Worm (Caenorhabditis elegans): Measurements from ENCODE around the gene clec-58.
A peak's percentile ranks its signal among the peaks of the same experiment; 100 is the strongest.

clec-58 gene

ce11 chrII:10445738-10446137 lies 30.2 kb downstream of the clec-58 start (continued):
- TF ChIP-seq sdz-38 (tag; optimal IDR thresholded peaks at IDR 0.05) = no peak
- TF ChIP-seq ztf-6 (GFP tag; IDR thresholded peaks at IDR 0.05) = no peak
- no peak for TF ChIP-seq dpl-1 (GFP tag; optimal IDR thresholded peaks at IDR 0.05)
- no peak for TF ChIP-seq F23B12.7 (tag; optimal IDR thresholded peaks at IDR 0.05; ENCODE audit: insufficient read depth)
- TF ChIP-seq lin-26 (GFP tag; IDR thresholded peaks at IDR 0.05) = no peak
- TF ChIP-seq hmg-20 (GFP tag; IDR thresholded peaks at IDR 0.05) = no peak
- TF ChIP-seq fkh-3 (tag; optimal IDR thresholded peaks at IDR 0.05) = no peak
- TF ChIP-seq F55B11.4 (tag; optimal IDR thresholded peaks at IDR 0.05; ENCODE audit: borderline replicate concordance, insufficient read depth) = no peak
- TF ChIP-seq ama-1 (optimal IDR thresholded peaks at IDR 0.05) = no peak
- no peak for TF ChIP-seq ama-1 (GFP tag; optimal IDR thresholded peaks at IDR 0.05)
- no peak for TF ChIP-seq F57C9.4 (tag; optimal IDR thresholded peaks at IDR 0.05)
- TF ChIP-seq aptf-3 (GFP tag; IDR thresholded peaks at IDR 0.05) = no peak
- TF ChIP-seq attf-3 (GFP tag; conservative IDR thresholded peaks at IDR 0.05) = no peak
- TF ChIP-seq pha-4 (tag; optimal IDR thresholded peaks at IDR 0.05) = no peak
- no peak for TF ChIP-seq ceh-40 (GFP tag; IDR thresholded peaks at IDR 0.05)
- TF ChIP-seq egl-44 (GFP tag; IDR thresholded peaks at IDR 0.05) = no peak
- TF ChIP-seq lin-35 (GFP tag; optimal IDR thresholded peaks at IDR 0.05) = no peak
- no peak for TF ChIP-seq ztf-22 (GFP tag; optimal IDR thresholded peaks at IDR 0.05)
- TF ChIP-seq B0336.3 (GFP tag; IDR thresholded peaks at IDR 0.05) = peak; percentile 46; the same call in 1 of the 2 replicates
- no peak for TF ChIP-seq lin-40 (tag; optimal IDR thresholded peaks at IDR 0.05)
- no peak for TF ChIP-seq xnd-1 (tag; optimal IDR thresholded peaks at IDR 0.05)
- TF ChIP-seq lag-1 (GFP tag; IDR thresholded peaks at IDR 0.05) = no peak
- no peak for TF ChIP-seq hrde-1 (tag; optimal IDR thresholded peaks at IDR 0.05; ENCODE audit: borderline replicate concordance)
- no peak for TF ChIP-seq nfya-2 (GFP tag; IDR thresholded peaks at IDR 0.05)
- TF ChIP-seq ceh-91 (GFP tag; IDR thresholded peaks at IDR 0.05) = no peak
- no peak for TF ChIP-seq zfh-2 (GFP tag; conservative IDR thresholded peaks at IDR 0.05)
- no peak for TF ChIP-seq aptf-2 (GFP tag; conservative IDR thresholded peaks at IDR 0.05)
- TF ChIP-seq zim-3 (tag; optimal IDR thresholded peaks at IDR 0.05) = no peak
- no peak for TF ChIP-seq T26A5.8 (tag; optimal IDR thresholded peaks at IDR 0.05)
- TF ChIP-seq madf-6 (GFP tag; IDR thresholded peaks at IDR 0.05) = no peak; the same call in 1 of the 2 replicates
- no peak for TF ChIP-seq let-526 (GFP tag; IDR thresholded peaks at IDR 0.05)
- no peak for TF ChIP-seq efl-1 (GFP tag; optimal IDR thresholded peaks at IDR 0.05)
- TF ChIP-seq ztf-25 (GFP tag; IDR thresholded peaks at IDR 0.05) = no peak
- no peak for TF ChIP-seq Y53F4B.3 (GFP tag; IDR thresholded peaks at IDR 0.05)
- no peak for TF ChIP-seq T07F8.4 (tag; optimal IDR thresholded peaks at IDR 0.05)
- TF ChIP-seq gei-17 (GFP tag; optimal IDR thresholded peaks at IDR 0.05) = no peak
- no peak for TF ChIP-seq mcd-1 (GFP tag; IDR thresholded peaks at IDR 0.05)
- TF ChIP-seq F33H1.4 (GFP tag; IDR thresholded peaks at IDR 0.05) = no peak
- TF ChIP-seq madf-10 (tag; optimal IDR thresholded peaks at IDR 0.05) = no peak
- TF ChIP-seq egl-18 (GFP tag; IDR thresholded peaks at IDR 0.05) = no peak
- TF ChIP-seq unc-62 (GFP tag; optimal IDR thresholded peaks at IDR 0.05) = no peak
- no peak for TF ChIP-seq B0261.1 (tag; optimal IDR thresholded peaks at IDR 0.05)
- no peak for TF ChIP-seq akir-1 (GFP tag; optimal IDR thresholded peaks at IDR 0.05)
- no peak for TF ChIP-seq ekl-4 (GFP tag; IDR thresholded peaks at IDR 0.05)
- TF ChIP-seq C06A6.2 (GFP tag; conservative IDR thresholded peaks at IDR 0.05) = no peak
- TF ChIP-seq rpc-1 (optimal IDR thresholded peaks at IDR 0.05) = no peak
- no peak for TF ChIP-seq rpc-1 (tag; optimal IDR thresholded peaks at IDR 0.05)
- TF ChIP-seq F57A8.1 (GFP tag; optimal IDR thresholded peaks at IDR 0.05) = no peak
- no peak for TF ChIP-seq dpff-1 (tag; optimal IDR thresholded peaks at IDR 0.05)
- TF ChIP-seq ets-4 (GFP tag; optimal IDR thresholded peaks at IDR 0.05) = no peak
- TF ChIP-seq nhr-179 (tag; optimal IDR thresholded peaks at IDR 0.05) = no peak
